Fruit fly (Drosophila melanogaster): ENCODE measurements around the gene CG13623.

CG13623 gene

DNA sequence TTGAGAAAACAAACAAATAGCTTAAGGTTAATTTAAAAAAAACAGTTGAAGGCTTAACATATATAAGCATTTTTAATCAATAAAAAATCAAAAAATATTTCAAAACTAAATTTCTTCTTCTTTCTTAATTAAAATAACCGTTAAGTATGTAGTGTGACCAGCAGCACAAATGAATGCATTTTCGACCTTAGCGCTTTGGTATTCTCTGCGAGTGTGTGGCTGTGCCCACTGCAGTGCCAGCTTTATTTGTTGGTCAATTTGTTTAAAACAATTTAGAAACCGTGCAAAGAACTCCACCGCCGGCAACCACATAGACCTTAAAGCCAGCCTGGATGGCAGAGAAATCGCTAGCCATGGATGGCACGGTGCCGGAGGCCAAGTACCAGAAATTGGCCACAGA lies 2.5 kb downstream of the CG13623 start, which contains the start of gene CG6607:
Gene CG6607 (plus strand): TSS at position 203 of the 400 bp plus-strand sequence.
- TF ChIP-seq CG17806 (tag; optimal IDR thresholded peaks at IDR 0.05) = no peak
- TF ChIP-seq gl (tag; optimal IDR thresholded peaks at IDR 0.05) = no peak
- TF ChIP-seq rn (GFP tag; IDR thresholded peaks at IDR 0.05) = no peak
- TF ChIP-seq CG9948 (tag; optimal IDR thresholded peaks at IDR 0.05) = no peak
- TF ChIP-seq CG10348 (GFP tag; IDR thresholded peaks at IDR 0.05) = no peak
- TF ChIP-seq CG12605 (GFP tag; IDR thresholded peaks at IDR 0.05) = no peak
- TF ChIP-seq CG4496 (GFP tag; IDR thresholded peaks at IDR 0.05) = no peak
- no peak for TF ChIP-seq Ets98B (GFP tag; IDR thresholded peaks at IDR 0.05)
- no peak for TF ChIP-seq CG13204 (GFP tag; optimal IDR thresholded peaks at IDR 0.05)
- TF ChIP-seq D1 (tag; optimal IDR thresholded peaks at IDR 0.05) = no peak
- TF ChIP-seq EcR (GFP tag; optimal IDR thresholded peaks at IDR 0.05) = no peak
- TF ChIP-seq Snoo (tag; optimal IDR thresholded peaks at IDR 0.05) = no peak
- no peak for TF ChIP-seq fd96Ca (GFP tag; IDR thresholded peaks at IDR 0.05)
- TF ChIP-seq CG15710 (tag; optimal IDR thresholded peaks at IDR 0.05) = no peak
- TF ChIP-seq Pif1B (GFP tag; optimal IDR thresholded peaks at IDR 0.05) = no peak
- no peak for TF ChIP-seq CG34367 (tag; optimal IDR thresholded peaks at IDR 0.05)
- no peak for TF ChIP-seq CG14655 (GFP tag; optimal IDR thresholded peaks at IDR 0.05)
- TF ChIP-seq CG8301 (tag; optimal IDR thresholded peaks at IDR 0.05) = no peak
- TF ChIP-seq CG8159 (tag; optimal IDR thresholded peaks at IDR 0.05) = no peak

- TF ChIP-seq CG14655 (GFP tag; optimal IDR thresholded peaks at IDR 0.05) (no peak), EcR (GFP tag; optimal IDR thresholded peaks at IDR 0.05) (peak; percentile 46), CG8301 (tag; optimal IDR thresholded peaks at IDR 0.05) (no peak), CG9948 (tag; optimal IDR thresholded peaks at IDR 0.05) (no peak), D1 (tag; optimal IDR thresholded peaks at IDR 0.05) (no peak), CG4496 (GFP tag; IDR thresholded peaks at IDR 0.05) (peak; percentile 73), CG8159 (tag; optimal IDR thresholded peaks at IDR 0.05) (no peak), rn (GFP tag; IDR thresholded peaks at IDR 0.05) (peak; percentile 54; the same call in 1 of the 2 replicates), Ets98B (GFP tag; IDR thresholded peaks at IDR 0.05) (peak; percentile 33; the same call in 1 of the 2 replicates), fd96Ca (GFP tag; IDR thresholded peaks at IDR 0.05) (peak; percentile 68; the same call in 1 of the 3 replicates), CG13204 (GFP tag; optimal IDR thresholded peaks at IDR 0.05) (no peak), CG34367 (tag; optimal IDR thresholded peaks at IDR 0.05) (no peak)
These were observed 4.2 kb downstream of the CG13623 start for dm6 chr3R:24525983-24526661.

DNA sequence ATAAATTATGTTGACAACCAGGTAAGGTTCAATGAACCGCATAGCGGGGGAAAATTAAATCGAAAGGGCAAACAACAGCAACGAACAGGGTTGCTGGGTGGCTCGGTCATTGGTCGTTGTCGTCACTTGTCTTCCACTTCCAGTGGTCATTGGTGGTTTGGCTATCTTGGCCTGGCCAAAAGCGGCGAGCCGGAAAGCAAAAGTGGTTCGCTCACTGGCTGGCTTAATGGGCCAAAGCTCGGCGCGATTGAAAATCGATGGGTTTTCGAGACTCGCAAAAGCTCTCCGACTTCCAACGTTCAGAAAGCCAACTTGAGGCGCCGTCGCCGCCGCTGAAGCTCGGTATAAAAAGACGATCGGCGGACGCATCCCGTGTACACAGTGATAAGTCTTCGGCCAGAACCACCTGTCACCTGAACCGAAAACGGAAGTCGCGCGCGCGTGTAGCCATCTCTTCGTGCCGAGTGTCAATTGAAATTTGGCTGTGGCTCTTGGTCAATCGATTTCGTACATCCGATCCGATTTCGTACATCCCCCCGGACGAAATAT lies 5.9 kb downstream of the CG13623 start, which contains the start of gene Jhbp12:
Gene Jhbp12 (plus strand): TSS at position 369 of the 549 bp plus-strand sequence.
- TF ChIP-seq EcR (GFP tag; optimal IDR thresholded peaks at IDR 0.05) (peak; percentile 76), fd96Ca (GFP tag; IDR thresholded peaks at IDR 0.05) (0 out of 3 replicates have a peak, but pooled peaks have one; percentile 24), CG8159 (tag; optimal IDR thresholded peaks at IDR 0.05) (no peak)

DNA sequence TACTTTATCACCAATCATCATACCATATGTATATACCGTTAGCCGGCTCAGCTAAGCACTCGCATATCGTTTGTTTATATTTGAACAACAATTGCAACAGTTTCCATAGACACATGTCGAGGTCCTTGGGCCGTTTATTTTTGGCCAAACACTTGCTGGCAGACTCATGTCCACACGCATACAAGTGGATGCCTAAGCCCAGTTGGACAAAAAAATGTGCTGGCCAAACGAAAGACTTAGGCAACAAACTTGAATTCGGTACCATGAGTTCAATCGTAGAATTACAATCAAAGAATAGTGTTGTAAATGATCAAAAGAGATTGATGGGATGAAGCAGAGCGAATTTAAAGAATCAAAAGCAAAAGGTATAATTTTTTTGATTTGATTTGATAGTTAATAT lies 6.8 kb downstream of the CG13623 start, which contains the start of gene CG13622:
Gene CG13622 (minus strand): TSS at position 101 of the 400 bp plus-strand sequence.
- TF ChIP-seq CG9948 (tag; optimal IDR thresholded peaks at IDR 0.05) (no peak), gl (tag; optimal IDR thresholded peaks at IDR 0.05) (no peak)

DNA sequence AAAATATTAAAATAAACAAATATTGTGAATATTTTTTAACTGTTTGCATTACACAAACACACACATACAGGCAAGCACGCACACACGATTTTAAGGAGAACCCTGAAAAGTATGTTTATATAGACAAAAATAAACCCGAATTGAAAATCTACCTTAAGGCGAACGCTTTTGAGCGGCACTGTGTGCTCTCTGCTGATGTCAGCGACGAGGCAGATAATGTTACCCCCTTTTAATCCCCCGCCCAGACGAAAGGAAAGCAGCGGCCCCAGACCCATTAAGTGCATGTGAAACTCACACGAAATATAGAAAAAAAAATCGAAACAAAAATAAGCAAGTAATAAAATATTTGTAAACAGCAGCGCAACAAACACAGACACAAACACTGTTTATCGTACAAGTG lies 9.0 kb downstream of the CG13623 start:
- TF ChIP-seq fd96Ca (GFP tag; IDR thresholded peaks at IDR 0.05) (no peak), CG15710 (tag; optimal IDR thresholded peaks at IDR 0.05) (no peak), EcR (GFP tag; optimal IDR thresholded peaks at IDR 0.05) (no peak), CG17806 (tag; optimal IDR thresholded peaks at IDR 0.05) (no peak), CG14655 (GFP tag; optimal IDR thresholded peaks at IDR 0.05) (no peak), Ets98B (GFP tag; IDR thresholded peaks at IDR 0.05) (no peak), CG8159 (tag; optimal IDR thresholded peaks at IDR 0.05) (no peak), gl (tag; optimal IDR thresholded peaks at IDR 0.05) (no peak), rn (GFP tag; IDR thresholded peaks at IDR 0.05) (no peak), D1 (tag; optimal IDR thresholded peaks at IDR 0.05) (no peak), Pif1A (GFP tag; optimal IDR thresholded peaks at IDR 0.05) (no peak), CG4496 (GFP tag; IDR thresholded peaks at IDR 0.05) (no peak), CG32121 (GFP tag; IDR thresholded peaks at IDR 0.05) (no peak), CG10348 (GFP tag; IDR thresholded peaks at IDR 0.05) (no peak), CG34367 (tag; optimal IDR thresholded peaks at IDR 0.05) (no peak), CG13204 (GFP tag; optimal IDR thresholded peaks at IDR 0.05) (no peak), Snoo (tag; optimal IDR thresholded peaks at IDR 0.05) (no peak), CG8301 (tag; optimal IDR thresholded peaks at IDR 0.05) (no peak), CG12605 (GFP tag; IDR thresholded peaks at IDR 0.05) (no peak), Pif1B (GFP tag; optimal IDR thresholded peaks at IDR 0.05) (no peak)

dm6 chr3R:24518150-24518580 lies 12.2 kb downstream of the CG13623 start, which contains the start of gene Pp1alpha-96A:
Pp1alpha-96A (plus strand) TSS chr3R:24518270.
- TF ChIP-seq CG10348 (GFP tag; IDR thresholded peaks at IDR 0.05) (no peak), CG32121 (GFP tag; IDR thresholded peaks at IDR 0.05) (no peak), CG13204 (GFP tag; optimal IDR thresholded peaks at IDR 0.05) (no peak), rn (GFP tag; IDR thresholded peaks at IDR 0.05) (no peak), Pif1B (GFP tag; optimal IDR thresholded peaks at IDR 0.05) (no peak), CG9948 (tag; optimal IDR thresholded peaks at IDR 0.05) (no peak), D1 (tag; optimal IDR thresholded peaks at IDR 0.05) (no peak), Ets98B (GFP tag; IDR thresholded peaks at IDR 0.05) (no peak)

Measured in whole organism, pupa.